Worm (Caenorhabditis elegans) whole organism, L4 larva: ENCODE results near the gene ttr-51.

Source experiments
- ZK546.5 ChIP-seq, 2 experiments: sonication (generic microtip); optimal IDR thresholded peaks; 2 replicates each; lab custom pipeline; 2017; ENCODE audit warnings: missing biosample characterization in 2 of 2, missing genetic modification characterization in 2 of 2
- aly-2 ChIP-seq: sonication (generic microtip); optimal IDR thresholded peaks from 2 replicates; lab custom pipeline; 2018; ENCODE audit warnings: missing biosample characterization, missing genetic modification characterization
- dmd-6 ChIP-seq: fragments of 200-800 bp; sonication (Bioruptor generic); IDR thresholded peaks from 2 replicates; pipeline ENCODE4 v1.3.6; 2022; ENCODE audit warnings: missing genetic modification reagents, missing genetic modification characterization, missing compliant biosample characterization
- dmd-8 ChIP-seq: fragments of 200-800 bp; sonication (Bioruptor generic); IDR thresholded peaks from 2 replicates; pipeline ENCODE4 v1.3.6; 2022; ENCODE audit warnings: missing genetic modification characterization, missing compliant biosample characterization
- jun-1 ChIP-seq: fragments of 150-350 bp; optimal IDR thresholded peaks from 2 replicates; lab custom pipeline; 2014; ENCODE audit warnings: missing biosample characterization, missing genetic modification reagents, missing genetic modification characterization
- lin-15B ChIP-seq: fragments of 150-350 bp; sonication (generic microtip); optimal IDR thresholded peaks from 3 replicates; lab custom pipeline; 2014; ENCODE audit warnings: missing biosample characterization, missing genetic modification characterization
- nhr-11 ChIP-seq: fragments of 150-350 bp; optimal IDR thresholded peaks from 2 replicates; lab custom pipeline; 2014; ENCODE audit warnings: missing biosample characterization, missing genetic modification characterization
- nhr-25 ChIP-seq: sonication (generic microtip); optimal IDR thresholded peaks from 2 replicates; lab custom pipeline; 2017; ENCODE audit warnings: missing genetic modification characterization, mild to moderate bottlenecking, missing compliant biosample characterization, antibody characterized with exemption, moderate library complexity, borderline replicate concordance; ENCODE audit not compliant: insufficient read depth
- skn-1 ChIP-seq: fragments of 150-350 bp; optimal IDR thresholded peaks from 2 replicates; lab custom pipeline; 2014; ENCODE audit warnings: missing biosample characterization, missing genetic modification characterization
- unc-39 ChIP-seq: sonication (generic microtip); optimal IDR thresholded peaks from 2 replicates; lab custom pipeline; 2017; ENCODE audit warnings: missing biosample characterization, missing genetic modification characterization
- zip-2 ChIP-seq: fragments of 150-350 bp; optimal IDR thresholded peaks from 2 replicates; lab custom pipeline; 2014; ENCODE audit warnings: missing biosample characterization, missing genetic modification characterization

DNA sequence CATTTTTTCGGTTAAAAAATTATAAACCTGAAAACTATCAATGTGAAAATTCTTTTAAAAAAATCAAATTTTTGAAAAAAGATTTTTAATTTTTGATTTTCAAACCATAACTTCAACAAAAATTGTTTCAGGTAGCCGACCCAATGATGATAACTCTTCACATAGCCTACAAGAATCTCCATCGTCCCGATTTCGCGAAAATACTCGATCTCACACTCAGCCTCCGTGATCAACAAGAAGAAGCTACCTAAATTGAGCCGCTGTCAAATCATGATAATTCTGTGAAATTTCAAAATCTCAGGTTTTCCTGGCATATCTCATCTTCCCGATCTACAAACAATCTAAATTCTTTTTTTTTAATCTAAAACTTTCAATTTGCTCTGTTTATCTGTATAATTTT lies 1.9 kb downstream of the ttr-51 start:
- TF ChIP-seq jun-1 (no peak), nhr-25 (tag; lab: Kevin White, UChicago) (no peak), zip-2 (tag; lab: Kevin White, UChicago) (no peak), dmd-8 (GFP tag; lab: Robert Waterston, UW) (no peak), nhr-11 (tag; lab: Kevin White, UChicago) (no peak), dmd-6 (GFP tag; lab: Robert Waterston, UW) (no peak), skn-1 (tag; lab: Kevin White, UChicago) (no peak), aly-2 (tag; lab: Kevin White, UChicago) (no peak), ZK546.5 (tag; optimal IDR thresholded peaks at IDR 0.05; lab: Kevin White, UChicago) (no peak), lin-15B (no peak), unc-39 (tag; lab: Kevin White, UChicago) (no peak)
